Fruit fly (Drosophila melanogaster): ENCODE data around the gene P5cr.

dm6 chr3R:19051247-19051646 is 22.5 kb downstream of the P5cr start:
- TF ChIP-seq CG8478 (optimal IDR thresholded peaks at IDR 0.05) (no peak), CTCF (optimal IDR thresholded peaks at IDR 0.05) (no peak)
